Fruit fly (Drosophila melanogaster): ENCODE measurements around the gene Josd.

Josd gene

dm6 chrX:6255414-6255915 lies 5.5 kb upstream of the Josd start, which contains the start of the genes Rbcn-3A and Spx:
Gene Rbcn-3A, minus strand, starts transcription at chrX:6255487.
Gene Spx, plus strand, starts transcription at chrX:6255822.
- TF ChIP-seq insv (optimal IDR thresholded peaks at IDR 0.05) (no peak), Myc (optimal IDR thresholded peaks at IDR 0.05) (no peak), ttk (optimal IDR thresholded peaks at IDR 0.05) (no peak)

- TF ChIP-seq ttk (optimal IDR thresholded peaks at IDR 0.05) (no peak), h (optimal IDR thresholded peaks at IDR 0.05) (no peak), Myc (optimal IDR thresholded peaks at IDR 0.05) (no peak), Sin3A (optimal IDR thresholded peaks at IDR 0.05) (no peak)
Measured at dm6 chrX:6259696-6260095, 1.3 kb upstream of the Josd start.

- no peak for TF ChIP-seq insv (optimal IDR thresholded peaks at IDR 0.05)
- no peak for TF ChIP-seq Sin3A (optimal IDR thresholded peaks at IDR 0.05)
- no peak for TF ChIP-seq psq (optimal IDR thresholded peaks at IDR 0.05)
- no peak for TF ChIP-seq ttk (optimal IDR thresholded peaks at IDR 0.05)
- TF ChIP-seq h (optimal IDR thresholded peaks at IDR 0.05): no peak
- no peak for TF ChIP-seq Myc (optimal IDR thresholded peaks at IDR 0.05)
Measured at dm6 chrX:6263614-6264130, 2.7 kb downstream of the Josd start.

dm6 chrX:6264456-6264855 lies 3.5 kb downstream of the Josd start:
- no peak for TF ChIP-seq Myc (optimal IDR thresholded peaks at IDR 0.05)
- TF ChIP-seq insv (optimal IDR thresholded peaks at IDR 0.05): no peak
- no peak for TF ChIP-seq h (optimal IDR thresholded peaks at IDR 0.05)
- no peak for TF ChIP-seq psq (optimal IDR thresholded peaks at IDR 0.05)
- no peak for TF ChIP-seq ttk (optimal IDR thresholded peaks at IDR 0.05)
- TF ChIP-seq Sin3A (optimal IDR thresholded peaks at IDR 0.05): no peak

- TF ChIP-seq ttk (optimal IDR thresholded peaks at IDR 0.05): no peak
- TF ChIP-seq h (optimal IDR thresholded peaks at IDR 0.05): no peak
- TF ChIP-seq Sin3A (optimal IDR thresholded peaks at IDR 0.05): no peak
- no peak for TF ChIP-seq insv (optimal IDR thresholded peaks at IDR 0.05)
- TF ChIP-seq Myc (optimal IDR thresholded peaks at IDR 0.05): no peak
- TF ChIP-seq psq (optimal IDR thresholded peaks at IDR 0.05): no peak
Measured at dm6 chrX:6265456-6265877, 4.5 kb downstream of the Josd start.

- no peak for TF ChIP-seq Myc (optimal IDR thresholded peaks at IDR 0.05)
- TF ChIP-seq insv (optimal IDR thresholded peaks at IDR 0.05): no peak
- TF ChIP-seq Sin3A (optimal IDR thresholded peaks at IDR 0.05): no peak
- no peak for TF ChIP-seq psq (optimal IDR thresholded peaks at IDR 0.05)
- TF ChIP-seq ttk (optimal IDR thresholded peaks at IDR 0.05): peak; percentile 51
- no peak for TF ChIP-seq h (optimal IDR thresholded peaks at IDR 0.05)
Measured at dm6 chrX:6266092-6266491, 5.1 kb downstream of the Josd start.

- TF ChIP-seq Myc (optimal IDR thresholded peaks at IDR 0.05) (no peak), psq (optimal IDR thresholded peaks at IDR 0.05) (no peak), ttk (optimal IDR thresholded peaks at IDR 0.05) (no peak), Sin3A (optimal IDR thresholded peaks at IDR 0.05) (no peak), insv (optimal IDR thresholded peaks at IDR 0.05) (no peak), h (optimal IDR thresholded peaks at IDR 0.05) (no peak)
Measured at dm6 chrX:6267187-6267711, 6.3 kb downstream of the Josd start, which contains the start of gene schlank. Gene schlank, minus strand, starts transcription at chrX:6267228.

- TF ChIP-seq Sin3A (optimal IDR thresholded peaks at IDR 0.05) (no peak), h (optimal IDR thresholded peaks at IDR 0.05) (no peak)
Measured at dm6 chrX:6267745-6268582, 7.0 kb downstream of the Josd start, which contains the start of gene Spt6. Gene Spt6, plus strand, starts transcription at chrX:6267797.

dm6 chrX:6276590-6276989 lies 15.6 kb downstream of the Josd start, which contains the start of gene CG3566:
Gene CG3566, minus strand, starts transcription at chrX:6276724.
- TF ChIP-seq h (optimal IDR thresholded peaks at IDR 0.05) (no peak), Myc (optimal IDR thresholded peaks at IDR 0.05) (no peak), ttk (optimal IDR thresholded peaks at IDR 0.05) (no peak), Sin3A (optimal IDR thresholded peaks at IDR 0.05) (no peak), insv (optimal IDR thresholded peaks at IDR 0.05) (no peak), psq (optimal IDR thresholded peaks at IDR 0.05) (no peak)

dm6 chrX:6278879-6279628 lies 18.1 kb downstream of the Josd start:
- no peak for TF ChIP-seq Myc (optimal IDR thresholded peaks at IDR 0.05)
- no peak for TF ChIP-seq Sin3A (optimal IDR thresholded peaks at IDR 0.05)
- TF ChIP-seq insv (optimal IDR thresholded peaks at IDR 0.05): no peak
- TF ChIP-seq psq (optimal IDR thresholded peaks at IDR 0.05): no peak
- TF ChIP-seq h (optimal IDR thresholded peaks at IDR 0.05): no peak
- TF ChIP-seq ttk (optimal IDR thresholded peaks at IDR 0.05): no peak

dm6 chrX:6279629-6280073 lies 18.7 kb downstream of the Josd start, which contains the start of gene Ubi-p5E:
Gene Ubi-p5E, minus strand, starts transcription at chrX:6279647.
- TF ChIP-seq h (optimal IDR thresholded peaks at IDR 0.05) (no peak), Sin3A (optimal IDR thresholded peaks at IDR 0.05) (no peak), Myc (optimal IDR thresholded peaks at IDR 0.05) (no peak), psq (optimal IDR thresholded peaks at IDR 0.05) (no peak), ttk (optimal IDR thresholded peaks at IDR 0.05) (no peak), insv (optimal IDR thresholded peaks at IDR 0.05) (no peak)
